Fruit fly (Drosophila melanogaster) whole organism, pupa: ENCODE results near the gene CG17361.
A peak's percentile ranks its signal among the peaks of the same experiment; 100 is the strongest.

ENCODE experiments used
- CG10348 ChIP-seq: fragments of 200-800 bp; sonication (Bioruptor generic); IDR thresholded peaks from 2 replicates; pipeline ENCODE4 v1.3.6; 2022; ENCODE audit warnings: missing biosample characterization, missing genetic modification characterization
- CG12605 ChIP-seq: fragments of 200-800 bp; sonication (Bioruptor generic); IDR thresholded peaks from 2 replicates; pipeline ENCODE4 v1.3.6; 2022; ENCODE audit warnings: missing biosample characterization, missing genetic modification characterization
- CG13204 ChIP-seq: fragments of 200-800 bp; sonication (Bioruptor generic); optimal IDR thresholded peaks from 2 replicates; lab custom pipeline; 2018; ENCODE audit warnings: missing biosample characterization, mild to moderate bottlenecking, missing genetic modification characterization, moderate library complexity
- CG14655 ChIP-seq: fragments of 200-800 bp; sonication (Bioruptor generic); optimal IDR thresholded peaks from 3 replicates; lab custom pipeline; 2017; ENCODE audit warnings: mild to moderate bottlenecking, missing biosample characterization, missing genetic modification reagents, missing genetic modification characterization
- CG15710 ChIP-seq: fragments of 200-800 bp; sonication (Bioruptor generic); optimal IDR thresholded peaks from 2 replicates; lab custom pipeline; 2018; ENCODE audit warnings: missing biosample characterization, mild to moderate bottlenecking, missing genetic modification characterization, moderate library complexity
- CG17806 ChIP-seq: fragments of 200-800 bp; sonication (Bioruptor generic); optimal IDR thresholded peaks from 2 replicates; lab custom pipeline; 2018; ENCODE audit warnings: missing biosample characterization, mild to moderate bottlenecking, missing genetic modification characterization, moderate library complexity
- CG32121 ChIP-seq: fragments of 200-800 bp; sonication (Bioruptor generic); IDR thresholded peaks from 2 replicates; pipeline ENCODE4 v1.3.6; 2022; ENCODE audit warnings: missing biosample characterization, missing genetic modification characterization
- CG34367 ChIP-seq: fragments of 200-800 bp; sonication (Bioruptor generic); optimal IDR thresholded peaks from 2 replicates; lab custom pipeline; 2018; ENCODE audit warnings: missing biosample characterization, mild to moderate bottlenecking, missing genetic modification characterization
- CG4496 ChIP-seq: fragments of 200-800 bp; sonication (Bioruptor generic); IDR thresholded peaks from 3 replicates; pipeline ENCODE4 v1.3.6; 2022; ENCODE audit warnings: missing biosample characterization, missing genetic modification characterization
- CG8159 ChIP-seq: fragments of 200-800 bp; sonication (Bioruptor generic); optimal IDR thresholded peaks from 3 replicates; lab custom pipeline; 2018; ENCODE audit warnings: missing biosample characterization, mild to moderate bottlenecking, missing genetic modification characterization, moderate library complexity
- CG8301 ChIP-seq: fragments of 200-800 bp; sonication (Bioruptor generic); optimal IDR thresholded peaks from 2 replicates; lab custom pipeline; 2018; ENCODE audit warnings: missing biosample characterization, mild to moderate bottlenecking, missing genetic modification characterization
- CG9948 ChIP-seq: fragments of 200-800 bp; sonication (Bioruptor generic); optimal IDR thresholded peaks from 2 replicates; lab custom pipeline; 2018; ENCODE audit warnings: missing biosample characterization, mild to moderate bottlenecking, missing genetic modification characterization, moderate library complexity
- D1 ChIP-seq: fragments of 200-800 bp; sonication (Bioruptor generic); optimal IDR thresholded peaks from 2 replicates; lab custom pipeline; 2018; ENCODE audit warnings: missing biosample characterization, mild to moderate bottlenecking, missing genetic modification characterization, moderate library complexity
- EcR ChIP-seq: fragments of 200-800 bp; sonication (Bioruptor generic); optimal IDR thresholded peaks from 3 replicates; lab custom pipeline; 2019; ENCODE audit warnings: missing biosample characterization, missing genetic modification characterization, mild to moderate bottlenecking, moderate library complexity, missing genetic modification reagents
- Ets98B ChIP-seq: fragments of 200-800 bp; sonication (Bioruptor generic); IDR thresholded peaks from 2 replicates; pipeline ENCODE4 v1.3.6; 2022; ENCODE audit warnings: missing biosample characterization, missing genetic modification characterization
- Pif1A ChIP-seq: fragments of 200-800 bp; sonication (Bioruptor generic); optimal IDR thresholded peaks from 3 replicates; lab custom pipeline; 2016; ENCODE audit warnings: missing biosample characterization, missing genetic modification characterization
- Pif1B ChIP-seq: fragments of 200-800 bp; sonication (Bioruptor generic); optimal IDR thresholded peaks from 3 replicates; lab custom pipeline; 2016; ENCODE audit warnings: missing biosample characterization, missing genetic modification characterization
- Snoo ChIP-seq: fragments of 200-800 bp; sonication (Bioruptor generic); optimal IDR thresholded peaks from 3 replicates; lab custom pipeline; 2017; ENCODE audit warnings: missing biosample characterization, mild to moderate bottlenecking, missing genetic modification characterization, inconsistent platforms
- fd96Ca ChIP-seq: fragments of 200-800 bp; sonication (Bioruptor generic); IDR thresholded peaks from 3 replicates; pipeline ENCODE4 v1.3.6; 2022; ENCODE audit warnings: missing biosample characterization, missing genetic modification characterization
- gl ChIP-seq: fragments of 200-800 bp; sonication (Bioruptor generic); optimal IDR thresholded peaks from 2 replicates; lab custom pipeline; 2018; ENCODE audit warnings: missing biosample characterization, mild to moderate bottlenecking, missing genetic modification characterization
- rn ChIP-seq: fragments of 200-800 bp; sonication (Bioruptor generic); IDR thresholded peaks from 2 replicates; pipeline ENCODE4 v1.3.6; 2022; ENCODE audit warnings: missing biosample characterization, missing genetic modification characterization

The CG17361 gene

dm6 chr3L:14001658-14002523 is 4.9 kb downstream of the CG17361 start, which contains the start of the genes Nprl3 and upSET:
Nprl3 (minus strand) TSS chr3L:14001880.
upSET (plus strand) TSS chr3L:14002127.
- TF ChIP-seq Pif1A, result no peak
- no peak for TF ChIP-seq CG32121 (GFP tag; lab: Robert Waterston, UW)
- TF ChIP-seq CG4496 (GFP tag; lab: Robert Waterston, UW), result no peak
- TF ChIP-seq Pif1B (GFP tag; lab: Kevin White, UChicago), result no peak
- TF ChIP-seq gl (tag; lab: Kevin White, UChicago), result no peak
- no peak for TF ChIP-seq CG12605
- TF ChIP-seq CG17806 (tag; lab: Kevin White, UChicago), result no peak
- TF ChIP-seq CG13204 (GFP tag; lab: Kevin White, UChicago), result no peak
- no peak for TF ChIP-seq CG34367
- TF ChIP-seq CG9948 (tag; lab: Kevin White, UChicago), result no peak

dm6 chr3L:14002524-14003135 is 5.6 kb downstream of the CG17361 start:
- no peak for TF ChIP-seq CG13204 (GFP tag; lab: Kevin White, UChicago)
- TF ChIP-seq CG4496 (GFP tag; lab: Robert Waterston, UW), result no peak; the same call in 2 of the 3 replicates
- no peak for TF ChIP-seq gl (tag; lab: Kevin White, UChicago)
- TF ChIP-seq CG34367, result peak; percentile 4
- no peak for TF ChIP-seq CG8159 (tag; lab: Kevin White, UChicago)
- no peak for TF ChIP-seq rn (GFP tag; lab: Robert Waterston, UW)
- no peak for TF ChIP-seq Snoo
- TF ChIP-seq D1 (tag; lab: Kevin White, UChicago), result no peak
- peak; percentile 54; the same call in 1 of the 2 replicates for TF ChIP-seq Ets98B (GFP tag; lab: Robert Waterston, UW)
- no peak for TF ChIP-seq CG17806 (tag; lab: Kevin White, UChicago)
- TF ChIP-seq CG15710, result no peak
- no peak for TF ChIP-seq CG10348 (GFP tag; lab: Robert Waterston, UW)
- TF ChIP-seq CG8301, result no peak
- TF ChIP-seq Pif1B (GFP tag; lab: Kevin White, UChicago), result peak; percentile 67
- no peak; the same call in 2 of the 3 replicates for TF ChIP-seq fd96Ca (GFP tag; lab: Robert Waterston, UW)
- TF ChIP-seq EcR (GFP tag; lab: Kevin White, UChicago), result no peak
- no peak for TF ChIP-seq CG12605
- TF ChIP-seq CG32121 (GFP tag; lab: Robert Waterston, UW), result peak; percentile 43; the same call in 1 of the 2 replicates
- TF ChIP-seq CG9948 (tag; lab: Kevin White, UChicago), result no peak
- TF ChIP-seq Pif1A, result no peak

- no peak for TF ChIP-seq EcR (GFP tag; lab: Kevin White, UChicago)
- TF ChIP-seq Ets98B (GFP tag; lab: Robert Waterston, UW), result no peak; the same call in 1 of the 2 replicates
- no peak for TF ChIP-seq CG8159 (tag; lab: Kevin White, UChicago)
- TF ChIP-seq CG14655, result no peak
- TF ChIP-seq CG13204 (GFP tag; lab: Kevin White, UChicago), result no peak
- TF ChIP-seq CG12605, result no peak; the same call in 1 of the 2 replicates
- peak; percentile 43 for TF ChIP-seq CG34367
- TF ChIP-seq CG9948 (tag; lab: Kevin White, UChicago), result no peak
- TF ChIP-seq fd96Ca (GFP tag; lab: Robert Waterston, UW), result peak; percentile 34; the same call in 2 of the 3 replicates
- TF ChIP-seq Pif1B (GFP tag; lab: Kevin White, UChicago), result no peak
- TF ChIP-seq Pif1A, result no peak
- no peak for TF ChIP-seq Snoo
- TF ChIP-seq CG17806 (tag; lab: Kevin White, UChicago), result no peak
- no peak for TF ChIP-seq CG10348 (GFP tag; lab: Robert Waterston, UW)
- TF ChIP-seq D1 (tag; lab: Kevin White, UChicago), result no peak
- peak; percentile 71; the same call in 2 of the 3 replicates for TF ChIP-seq CG4496 (GFP tag; lab: Robert Waterston, UW)
- no peak for TF ChIP-seq CG32121 (GFP tag; lab: Robert Waterston, UW)
- peak; percentile 21 for TF ChIP-seq CG8301
- TF ChIP-seq gl (tag; lab: Kevin White, UChicago), result peak; percentile 11
- TF ChIP-seq CG15710, result peak; percentile 21
- no peak for TF ChIP-seq rn (GFP tag; lab: Robert Waterston, UW)
Observed at dm6 chr3L:14003297-14004040, 6.5 kb downstream of the CG17361 start.

dm6 chr3L:14004041-14004407 is 7.0 kb downstream of the CG17361 start:
- TF ChIP-seq CG12605 (peak; percentile 35; the same call in 1 of the 2 replicates), CG32121 (GFP tag; lab: Robert Waterston, UW) (peak; percentile 47; the same call in 1 of the 2 replicates), D1 (tag; lab: Kevin White, UChicago) (no peak), CG9948 (tag; lab: Kevin White, UChicago) (no peak), Ets98B (GFP tag; lab: Robert Waterston, UW) (peak; percentile 55), CG13204 (GFP tag; lab: Kevin White, UChicago) (peak; percentile 18), CG4496 (GFP tag; lab: Robert Waterston, UW) (peak; percentile 17; the same call in 1 of the 3 replicates), CG8159 (tag; lab: Kevin White, UChicago) (no peak), Pif1B (GFP tag; lab: Kevin White, UChicago) (no peak), CG14655 (peak; percentile 17), Pif1A (no peak), fd96Ca (GFP tag; lab: Robert Waterston, UW) (peak; percentile 56; the same call in 1 of the 3 replicates), CG15710 (no peak), EcR (GFP tag; lab: Kevin White, UChicago) (no peak)
- TF ChIP-seq, all 21 proteins: peak for 7
